Worm (Caenorhabditis elegans) whole organism, young adult: ENCODE data around the gene C01G10.9.
A peak's percentile ranks its signal among the peaks of the same experiment; 100 is the strongest.

ENCODE experiments used
- B0261.1 ChIP-seq: sonication (generic microtip); optimal IDR thresholded peaks from 2 replicates; lab custom pipeline; 2016; ENCODE audit warnings: mild to moderate bottlenecking, missing genetic modification characterization, moderate library complexity, missing compliant biosample characterization
- F22D6.2 ChIP-seq: sonication (generic microtip); optimal IDR thresholded peaks from 2 replicates; lab custom pipeline; 2016; ENCODE audit warnings: mild to moderate bottlenecking, missing genetic modification characterization, missing compliant biosample characterization
- F23B12.7 ChIP-seq: sonication (generic microtip); optimal IDR thresholded peaks from 2 replicates; lab custom pipeline; 2017; ENCODE audit warnings: missing genetic modification characterization, mild to moderate bottlenecking, missing compliant biosample characterization, antibody characterized with exemption, moderate library complexity; ENCODE audit not compliant: insufficient read depth
- F37B4.10 ChIP-seq: fragments of 200-800 bp; sonication (Bioruptor generic); IDR thresholded peaks from 2 replicates; pipeline ENCODE4 v1.3.6; 2022; ENCODE audit warnings: missing genetic modification characterization, missing compliant biosample characterization
- F49E8.2 ChIP-seq: sonication (generic microtip); optimal IDR thresholded peaks from 3 replicates; lab custom pipeline; 2017; ENCODE audit warnings: missing genetic modification characterization, mild to moderate bottlenecking, missing compliant biosample characterization, antibody characterized with exemption, moderate library complexity; ENCODE audit not compliant: insufficient read depth
- F57A8.1 ChIP-seq: fragments of 200-800 bp; sonication (Bioruptor generic); optimal IDR thresholded peaks from 2 replicates; lab custom pipeline; 2018; ENCODE audit warnings: mild to moderate bottlenecking, missing genetic modification characterization, moderate library complexity, missing compliant biosample characterization
- Y53F4B.3 ChIP-seq: fragments of 200-800 bp; sonication (Bioruptor generic); IDR thresholded peaks from 2 replicates; pipeline ENCODE4 v1.3.6; 2022; ENCODE audit warnings: missing genetic modification reagents, missing genetic modification characterization, missing compliant biosample characterization
- Y56A3A.18 ChIP-seq: fragments of 200-800 bp; sonication (Bioruptor generic); IDR thresholded peaks from 2 replicates; pipeline ENCODE4 v1.3.6; 2022; ENCODE audit warnings: missing genetic modification reagents, missing genetic modification characterization, missing compliant biosample characterization
- Y95B8A.8 ChIP-seq: fragments of 200-800 bp; sonication (Bioruptor generic); IDR thresholded peaks from 2 replicates; pipeline ENCODE4 v1.3.6; 2022; ENCODE audit warnings: missing genetic modification reagents, missing genetic modification characterization, missing compliant biosample characterization
- ama-1 ChIP-seq, 3 experiments: fragments of 150-350 bp in 1 of 3; sonication (generic microtip) in 2 of 3; optimal IDR thresholded peaks; 2 replicates each; lab custom pipeline; 2014 to 2018; ENCODE audit warnings: missing biosample characterization in 2 of 3, missing genetic modification characterization in 2 of 3, missing genetic modification reagents in 2 of 3
- attf-5 ChIP-seq: fragments of 200-800 bp; sonication (Bioruptor generic); optimal IDR thresholded peaks from 2 replicates; lab custom pipeline; 2018; ENCODE audit warnings: mild to moderate bottlenecking, missing genetic modification characterization, missing compliant biosample characterization
- bed-2 ChIP-seq: fragments of 200-800 bp; sonication (Bioruptor generic); IDR thresholded peaks from 2 replicates; pipeline ENCODE4 v1.3.6; 2022; ENCODE audit warnings: missing genetic modification reagents, missing genetic modification characterization, missing compliant biosample characterization
- ccch-3 ChIP-seq: fragments of 200-800 bp; sonication (Bioruptor generic); optimal IDR thresholded peaks from 2 replicates; lab custom pipeline; 2018; ENCODE audit warnings: mild to moderate bottlenecking, missing genetic modification characterization, missing compliant biosample characterization
- cebp-1 ChIP-seq, 2 experiments: fragments of 200-800 bp in 1 of 2; sonication (Bioruptor generic) in 1 of 2; sonication (generic microtip) in 1 of 2; IDR thresholded peaks in 1 of 2; optimal IDR thresholded peaks in 1 of 2; 2 replicates each; pipeline versions ENCODE4 v1.3.6 to Lab custom; 2017 to 2022; ENCODE audit warnings: missing compliant biosample characterization in 2 of 2, missing genetic modification characterization in 2 of 2, mild to moderate bottlenecking in 1 of 2, missing genetic modification reagents in 1 of 2, moderate library complexity in 1 of 2
- ceh-27 ChIP-seq: fragments of 200-800 bp; sonication (Bioruptor generic); optimal IDR thresholded peaks from 2 replicates; lab custom pipeline; 2018; ENCODE audit warnings: mild to moderate bottlenecking, missing genetic modification characterization, moderate library complexity, missing compliant biosample characterization
- dpff-1 ChIP-seq: sonication (generic microtip); optimal IDR thresholded peaks from 2 replicates; lab custom pipeline; 2017; ENCODE audit warnings: mild to moderate bottlenecking, missing genetic modification characterization, missing compliant biosample characterization
- egrh-3 ChIP-seq: fragments of 200-800 bp; sonication (Bioruptor generic); IDR thresholded peaks from 2 replicates; pipeline ENCODE4 v1.3.6; 2022; ENCODE audit warnings: missing genetic modification reagents, missing genetic modification characterization, missing compliant biosample characterization
- hmg-1.2 ChIP-seq: fragments of 200-800 bp; sonication (Bioruptor generic); IDR thresholded peaks from 2 replicates; pipeline ENCODE4 v1.3.6; 2022; ENCODE audit warnings: missing genetic modification reagents, missing genetic modification characterization, missing compliant biosample characterization
- let-526 ChIP-seq: fragments of 200-800 bp; sonication (Bioruptor generic); IDR thresholded peaks from 2 replicates; pipeline ENCODE4 v1.3.6; 2022; ENCODE audit warnings: missing genetic modification reagents, missing genetic modification characterization, missing compliant biosample characterization
- let-607 ChIP-seq, 2 experiments: fragments of 200-800 bp in 1 of 2; sonication (Bioruptor generic) in 1 of 2; sonication (generic microtip) in 1 of 2; optimal IDR thresholded peaks; 2 replicates each; lab custom pipeline; 2016 to 2018; ENCODE audit warnings: mild to moderate bottlenecking in 2 of 2, missing compliant biosample characterization in 2 of 2, missing genetic modification characterization in 2 of 2, moderate library complexity in 2 of 2, missing genotype in 1 of 2
- lin-26 ChIP-seq: fragments of 200-800 bp; sonication (Bioruptor generic); IDR thresholded peaks from 2 replicates; pipeline ENCODE4 v1.3.6; 2022; ENCODE audit warnings: missing genetic modification reagents, missing genetic modification characterization, missing compliant biosample characterization
- madf-3 ChIP-seq: fragments of 200-800 bp; sonication (Bioruptor generic); IDR thresholded peaks from 2 replicates; pipeline ENCODE4 v1.3.6; 2022; ENCODE audit warnings: missing genetic modification reagents, missing genetic modification characterization, missing compliant biosample characterization
- mel-28 ChIP-seq: sonication (generic microtip); optimal IDR thresholded peaks from 2 replicates; lab custom pipeline; 2016; ENCODE audit warnings: borderline replicate concordance, mild to moderate bottlenecking, missing genetic modification characterization, missing compliant biosample characterization
- nfyb-1 ChIP-seq: fragments of 200-800 bp; sonication (Bioruptor generic); IDR thresholded peaks from 2 replicates; pipeline ENCODE4 v1.3.6; 2022; ENCODE audit warnings: missing genetic modification reagents, missing genetic modification characterization, missing compliant biosample characterization
- nhr-120 ChIP-seq: fragments of 200-800 bp; sonication (Bioruptor generic); IDR thresholded peaks from 2 replicates; pipeline ENCODE4 v1.3.6; 2022; ENCODE audit warnings: missing genetic modification characterization, missing compliant biosample characterization
- nhr-179 ChIP-seq: sonication (generic microtip); optimal IDR thresholded peaks from 2 replicates; lab custom pipeline; 2016; ENCODE audit warnings: mild to moderate bottlenecking, missing genetic modification characterization, missing compliant biosample characterization
- nhr-90 ChIP-seq: sonication (generic microtip); optimal IDR thresholded peaks from 2 replicates; lab custom pipeline; 2016; ENCODE audit warnings: missing genotype, mild to moderate bottlenecking, missing genetic modification characterization, missing compliant biosample characterization
- sdz-38 ChIP-seq: sonication (generic microtip); optimal IDR thresholded peaks from 2 replicates; lab custom pipeline; 2016; ENCODE audit warnings: missing genotype, missing genetic modification characterization, missing compliant biosample characterization
- sea-2 ChIP-seq: fragments of 200-800 bp; sonication (Bioruptor generic); IDR thresholded peaks from 2 replicates; pipeline ENCODE4 v1.3.6; 2022; ENCODE audit warnings: missing genetic modification characterization, missing compliant biosample characterization
- snpc-1.3 ChIP-seq: sonication (generic microtip); optimal IDR thresholded peaks from 2 replicates; lab custom pipeline; 2017; ENCODE audit warnings: missing genetic modification characterization, mild to moderate bottlenecking, missing compliant biosample characterization, antibody characterized with exemption, moderate library complexity, missing genotype, missing genetic modification reagents; ENCODE audit not compliant: insufficient read depth
- tbp1 ChIP-seq: fragments of 200-800 bp; sonication (Bioruptor generic); optimal IDR thresholded peaks from 2 replicates; lab custom pipeline; 2018; ENCODE audit warnings: mild to moderate bottlenecking, missing genetic modification characterization, missing compliant biosample characterization
- tbx-9 ChIP-seq: sonication (generic microtip); optimal IDR thresholded peaks from 2 replicates; lab custom pipeline; 2016; ENCODE audit warnings: borderline replicate concordance, missing genetic modification characterization, inconsistent platforms, missing compliant biosample characterization
- unc-130 ChIP-seq: sonication (generic microtip); optimal IDR thresholded peaks from 2 replicates; lab custom pipeline; 2016; ENCODE audit warnings: missing genetic modification reagents, missing genetic modification characterization, missing compliant biosample characterization
- zim-3 ChIP-seq: sonication (generic microtip); optimal IDR thresholded peaks from 2 replicates; lab custom pipeline; 2017; ENCODE audit warnings: mild to moderate bottlenecking, missing genetic modification characterization, moderate library complexity, missing compliant biosample characterization
- ztf-25 ChIP-seq: fragments of 200-800 bp; sonication (Bioruptor generic); IDR thresholded peaks from 2 replicates; pipeline ENCODE4 v1.3.6; 2022; ENCODE audit warnings: missing genetic modification reagents, missing genetic modification characterization, missing compliant biosample characterization

The C01G10.9 gene

ce11 chrV:15092666-15093065 is 10.3 kb downstream of the C01G10.9 start, which contains the start of gene txt-12:
Gene txt-12 (plus strand): TSS chrV:15092966.
- no peak for TF ChIP-seq bed-2 (GFP tag; lab: Robert Waterston, UW)
- TF ChIP-seq nhr-179 (tag; lab: Kevin White, UChicago) = no peak
- TF ChIP-seq nhr-90 = no peak
- no peak for TF ChIP-seq mel-28 (tag; lab: Kevin White, UChicago)
- TF ChIP-seq sea-2 (GFP tag; lab: Robert Waterston, UW) = no peak

DNA sequence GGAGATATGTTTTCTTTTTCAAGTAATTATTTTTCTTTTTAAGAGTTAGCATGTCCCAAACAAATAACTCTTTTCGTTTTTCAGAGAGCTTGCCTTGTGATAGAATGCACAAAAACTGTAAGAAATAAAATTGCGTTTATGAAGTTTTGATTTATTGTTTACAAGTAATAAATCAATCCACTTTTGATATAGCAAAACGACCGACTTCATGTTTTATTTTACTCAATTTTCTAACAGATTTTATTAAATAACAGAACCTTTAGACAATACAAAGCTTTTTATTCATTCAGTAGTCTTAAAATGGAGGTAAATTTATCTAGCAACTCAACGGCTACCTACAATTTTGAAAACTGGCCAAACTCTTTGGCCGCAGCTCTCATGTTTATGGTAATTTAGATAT is 12.4 kb downstream of the C01G10.9 start, which contains the start of gene srx-78:
TSS of gene srx-78 (plus strand) at position 301 of the 400 bp plus-strand sequence.
- TF ChIP-seq unc-130 (GFP tag; lab: Kevin White, UChicago) = no peak
- TF ChIP-seq lin-26 (GFP tag; lab: Robert Waterston, UW) = no peak
- no peak for TF ChIP-seq F57A8.1 (GFP tag; lab: Kevin White, UChicago)
- no peak for TF ChIP-seq snpc-1.3 (tag; lab: Kevin White, UChicago)
- no peak for TF ChIP-seq F49E8.2 (tag; lab: Kevin White, UChicago)
- TF ChIP-seq let-526 (GFP tag; lab: Robert Waterston, UW) = no peak
- no peak for TF ChIP-seq madf-3 (GFP tag; lab: Robert Waterston, UW)
- no peak for TF ChIP-seq ceh-27 (GFP tag; lab: Kevin White, UChicago)
- TF ChIP-seq tbx-9 (tag; lab: Kevin White, UChicago) = no peak
- no peak for TF ChIP-seq Y56A3A.18
- no peak for TF ChIP-seq dpff-1 (tag; lab: Kevin White, UChicago)

- no peak for TF ChIP-seq attf-5 (GFP tag; lab: Kevin White, UChicago)
- no peak for TF ChIP-seq F23B12.7
- no peak for TF ChIP-seq tbx-9 (tag; lab: Kevin White, UChicago)
- no peak for TF ChIP-seq lin-26 (GFP tag; lab: Robert Waterston, UW)
- no peak for TF ChIP-seq let-607 (tag; optimal IDR thresholded peaks at IDR 0.05; lab: Kevin White, UChicago)
- TF ChIP-seq, all 124 proteins: peak for 0
Measured at ce11 chrV:15099447-15099846, 17.1 kb downstream of the C01G10.9 start, which contains the start of gene C01G10.1. Gene C01G10.1 (plus strand): TSS chrV:15099747.

- TF ChIP-seq ztf-25 (GFP tag; lab: Robert Waterston, UW) (peak; percentile 50; the same call in 1 of the 2 replicates), hmg-1.2 (GFP tag; lab: Robert Waterston, UW) (peak; percentile 73; the same call in 1 of the 2 replicates), B0261.1 (tag; lab: Kevin White, UChicago) (peak; percentile 58), nfyb-1 (GFP tag; lab: Robert Waterston, UW) (peak; percentile 36; the same call in 1 of the 2 replicates), lin-26 (GFP tag; lab: Robert Waterston, UW) (peak; percentile 55; the same call in 1 of the 2 replicates), tbp1 (GFP tag; lab: Kevin White, UChicago) (peak; percentile 82)
Measured at ce11 chrV:15105893-15106598, 23.7 kb downstream of the C01G10.9 start, which contains the start of gene C01G10.14. Gene C01G10.14 (minus strand): TSS chrV:15105943.

- no peak for TF ChIP-seq lin-26 (GFP tag; lab: Robert Waterston, UW)
- TF ChIP-seq zim-3 (tag; lab: Kevin White, UChicago) = no peak
- no peak for TF ChIP-seq Y95B8A.8
- no peak for TF ChIP-seq Y53F4B.3 (GFP tag; lab: Robert Waterston, UW)
- no peak for TF ChIP-seq ccch-3 (GFP tag; lab: Kevin White, UChicago)
- no peak for TF ChIP-seq egrh-3
- no peak for TF ChIP-seq cebp-1 (GFP tag; IDR thresholded peaks at IDR 0.05; lab: Robert Waterston, UW)
- TF ChIP-seq cebp-1 (tag; optimal IDR thresholded peaks at IDR 0.05; lab: Kevin White, UChicago) = no peak
- TF ChIP-seq madf-3 (GFP tag; lab: Robert Waterston, UW) = no peak
- TF ChIP-seq nhr-120 = no peak
- no peak for TF ChIP-seq sdz-38
- no peak for TF ChIP-seq F37B4.10 (GFP tag; lab: Robert Waterston, UW)
- TF ChIP-seq ama-1 (optimal IDR thresholded peaks at IDR 0.05; lab: Kevin White, UChicago) = no peak
- no peak for TF ChIP-seq ama-1 (GFP tag; optimal IDR thresholded peaks at IDR 0.05; lab: Kevin White, UChicago)
- TF ChIP-seq F22D6.2 = no peak
- TF ChIP-seq, all 124 proteins: peak for 0
Measured at ce11 chrV:15109260-15109659, 26.9 kb downstream of the C01G10.9 start, which contains the start of gene Y75B12A.2. Gene Y75B12A.2 (plus strand): TSS chrV:15109560.
